Fruit fly (Drosophila melanogaster) whole organism, wandering third instar larva: ENCODE measurements around the gene CG13056.

ENCODE experiments used
- CG32264 ChIP-seq: fragments of 200-800 bp; sonication (Bioruptor generic); optimal IDR thresholded peaks from 2 replicates; lab custom pipeline; 2016; ENCODE audit warnings: missing biosample characterization, missing genetic modification characterization
- CG9705 ChIP-seq: fragments of 200-800 bp; sonication (Bioruptor generic); optimal IDR thresholded peaks from 2 replicates; lab custom pipeline; 2018; ENCODE audit warnings: missing biosample characterization, mild to moderate bottlenecking, missing genetic modification characterization
- CrebA ChIP-seq: fragments of 200-800 bp; sonication (Bioruptor generic); optimal IDR thresholded peaks from 2 replicates; lab custom pipeline; 2016; ENCODE audit warnings: missing biosample characterization, mild to moderate bottlenecking, missing genetic modification characterization, borderline replicate concordance
- Dfd ChIP-seq: fragments of >200 bp; optimal IDR thresholded peaks from 2 replicates; lab custom pipeline; 2017; ENCODE audit warnings: missing biosample characterization, missing genetic modification characterization
- Dif ChIP-seq: fragments of 200-275, 200-300 bp; sonication (Bioruptor generic); optimal IDR thresholded peaks from 2 replicates; lab custom pipeline; 2018; ENCODE audit warnings: missing biosample characterization, missing genetic modification characterization; ENCODE audit not compliant: partially characterized antibody
- GATAd ChIP-seq: sonication (Bioruptor generic); optimal IDR thresholded peaks from 2 replicates; lab custom pipeline; 2016; ENCODE audit warnings: missing biosample characterization, missing genetic modification characterization
- HLH106 ChIP-seq: fragments of 200-800 bp; optimal IDR thresholded peaks from 3 replicates; lab custom pipeline; 2019; ENCODE audit warnings: missing biosample characterization, mild to moderate bottlenecking, missing genetic modification characterization, moderate library complexity
- Hnf4 ChIP-seq: fragments of 200-800 bp; sonication (Bioruptor generic); optimal IDR thresholded peaks from 2 replicates; lab custom pipeline; 2016; ENCODE audit warnings: missing biosample characterization, mild to moderate bottlenecking, missing genetic modification characterization
- Hr78 ChIP-seq: fragments of >200 bp; optimal IDR thresholded peaks from 2 replicates; lab custom pipeline; 2017; ENCODE audit warnings: missing biosample characterization, missing genetic modification characterization
- Hr83 ChIP-seq: fragments of 200-300 bp; sonication (Bioruptor generic); optimal IDR thresholded peaks from 2 replicates; lab custom pipeline; 2016; ENCODE audit warnings: missing biosample characterization, mild to moderate bottlenecking, missing genetic modification characterization, moderate library complexity; ENCODE audit not compliant: poor library complexity, severe bottlenecking
- Jra ChIP-seq: sonication (Bioruptor generic); optimal IDR thresholded peaks from 2 replicates; lab custom pipeline; 2016; ENCODE audit warnings: missing biosample characterization, missing genetic modification characterization
- Mio ChIP-seq: sonication (Bioruptor generic); optimal IDR thresholded peaks from 2 replicates; lab custom pipeline; 2016; ENCODE audit warnings: missing biosample characterization, missing genetic modification characterization
- N ChIP-seq: fragments of >200 bp; optimal IDR thresholded peaks from 2 replicates; lab custom pipeline; 2018; ENCODE audit warnings: missing biosample characterization, missing external identifiers, missing genetic modification characterization
- OdsH ChIP-seq: fragments of 200-800 bp; sonication (Bioruptor generic); optimal IDR thresholded peaks from 2 replicates; lab custom pipeline; 2016; ENCODE audit warnings: missing biosample characterization, mild to moderate bottlenecking, missing genetic modification characterization
- Rel ChIP-seq, 2 experiments: fragments of 200-800 bp; sonication (Bioruptor generic) in 1 of 2; optimal IDR thresholded peaks; 2 replicates in 1 of 2; 3 replicates in 1 of 2; lab custom pipeline; 2016 to 2019; ENCODE audit warnings: mild to moderate bottlenecking in 2 of 2, missing biosample characterization in 2 of 2, missing genetic modification characterization in 2 of 2, moderate library complexity in 1 of 2
- Sp1 ChIP-seq: fragments of 200-800 bp; sonication (Bioruptor generic); optimal IDR thresholded peaks from 3 replicates; lab custom pipeline; 2019; ENCODE audit warnings: missing biosample characterization, mild to moderate bottlenecking, missing genetic modification characterization, moderate library complexity
- Vsx2 ChIP-seq: fragments of 200-300, 225-300 bp; sonication (Bioruptor generic); optimal IDR thresholded peaks from 2 replicates; lab custom pipeline; 2018; ENCODE audit warnings: missing biosample characterization, missing genetic modification characterization; ENCODE audit not compliant: partially characterized antibody
- br ChIP-seq: fragments of 200-800 bp; sonication (Bioruptor generic); optimal IDR thresholded peaks from 2 replicates; lab custom pipeline; 2016; ENCODE audit warnings: missing biosample characterization, missing genetic modification characterization
- dl ChIP-seq, 2 experiments: fragments of 175-275, 200-275 bp in 1 of 2; fragments of 200-275 bp in 1 of 2; sonication (Bioruptor generic); optimal IDR thresholded peaks; lab custom pipeline; 2018; ENCODE audit warnings: mild to moderate bottlenecking in 2 of 2, missing biosample characterization in 2 of 2, missing genetic modification characterization in 2 of 2, moderate library complexity in 2 of 2; ENCODE audit not compliant: partially characterized antibody in 2 of 2, insufficient read depth in 1 of 2
- dmrt93B ChIP-seq: fragments of 200-800 bp; sonication (Bioruptor generic); optimal IDR thresholded peaks from 2 replicates; lab custom pipeline; 2018; ENCODE audit warnings: missing biosample characterization, mild to moderate bottlenecking, missing genetic modification characterization
- dsf ChIP-seq: sonication (Bioruptor generic); optimal IDR thresholded peaks from 2 replicates; lab custom pipeline; 2016; ENCODE audit warnings: missing biosample characterization, missing genetic modification characterization, borderline replicate concordance
- ey ChIP-seq: fragments of 200-800 bp; sonication (Bioruptor generic); optimal IDR thresholded peaks from 2 replicates; lab custom pipeline; 2016; ENCODE audit warnings: missing biosample characterization, missing genetic modification characterization
- foxo ChIP-seq, 2 experiments: fragments of 200-800 bp; sonication (Bioruptor generic); optimal IDR thresholded peaks; 2 replicates in 1 of 2; 3 replicates in 1 of 2; lab custom pipeline; 2016 to 2017; ENCODE audit warnings: missing biosample characterization in 2 of 2, missing genetic modification characterization in 2 of 2
- fru ChIP-seq: fragments of 200-800 bp; sonication (Bioruptor generic); optimal IDR thresholded peaks from 3 replicates; lab custom pipeline; 2016; ENCODE audit warnings: missing biosample characterization, mild to moderate bottlenecking, missing genetic modification characterization
- h ChIP-seq: fragments of 200-800 bp; sonication (Bioruptor generic); optimal IDR thresholded peaks from 3 replicates; lab custom pipeline; 2016; ENCODE audit warnings: missing biosample characterization, mild to moderate bottlenecking, missing genetic modification characterization
- jim ChIP-seq: fragments of 175-275, 200-325 bp; sonication (Bioruptor generic); optimal IDR thresholded peaks from 2 replicates; lab custom pipeline; 2016; ENCODE audit warnings: missing biosample characterization, mild to moderate bottlenecking, missing genetic modification characterization
- lola ChIP-seq: fragments of >200 bp; optimal IDR thresholded peaks from 2 replicates; lab custom pipeline; 2017; ENCODE audit warnings: missing biosample characterization, missing genetic modification characterization
- pan ChIP-seq: fragments of >200 bp; optimal IDR thresholded peaks from 2 replicates; lab custom pipeline; 2017
- rgr ChIP-seq: fragments of 200-800 bp; sonication (Bioruptor generic); optimal IDR thresholded peaks from 3 replicates; lab custom pipeline; 2016; ENCODE audit warnings: missing biosample characterization, mild to moderate bottlenecking, missing genetic modification characterization
- sage ChIP-seq: fragments of 200-800 bp; sonication (Bioruptor generic); optimal IDR thresholded peaks from 2 replicates; lab custom pipeline; 2016; ENCODE audit warnings: missing biosample characterization, mild to moderate bottlenecking, missing genetic modification characterization
- sv ChIP-seq: fragments of 200-800 bp; sonication (Bioruptor generic); optimal IDR thresholded peaks from 3 replicates; lab custom pipeline; 2016; ENCODE audit warnings: missing biosample characterization, missing genetic modification characterization
- usp ChIP-seq: fragments of >200 bp; optimal IDR thresholded peaks from 2 replicates; lab custom pipeline; 2017; ENCODE audit warnings: missing biosample characterization, missing genetic modification characterization
- woc ChIP-seq: sonication (Bioruptor generic); optimal IDR thresholded peaks from 2 replicates; lab custom pipeline; 2016; ENCODE audit warnings: missing biosample characterization, mild to moderate bottlenecking, missing genetic modification characterization

CG13056 gene

dm6 chr3L:16334876-16335275, 1.8 kb downstream of the CG13056 start (continued):
- no peak for TF ChIP-seq sage (GFP tag; lab: Kevin White, UChicago)
- TF ChIP-seq lola (GFP tag; lab: Kevin White, UChicago), result no peak
- TF ChIP-seq Hr83 (GFP tag; lab: Kevin White, UChicago), result no peak

- TF ChIP-seq Mio (GFP tag; lab: Kevin White, UChicago) (no peak), dmrt93B (GFP tag; lab: Kevin White, UChicago) (no peak), CG32264 (GFP tag; lab: Kevin White, UChicago) (no peak), Dif (no peak), N (no peak), sage (GFP tag; lab: Kevin White, UChicago) (no peak), pan (lab: Kevin White, UChicago) (no peak)
These were observed 4.6 kb downstream of the CG13056 start for dm6 chr3L:16337739-16338138.

dm6 chr3L:16338703-16339102, 5.6 kb downstream of the CG13056 start, which contains the start of gene CG4998:
Gene CG4998 (plus strand): TSS chr3L:16339003.
- TF ChIP-seq dl (GFP tag; optimal IDR thresholded peaks at IDR 0.05; lab: Kevin White, UChicago; ENCODE audit: insufficient read depth in 1 of 2, partially characterized antibody in 2 of 2) (no peak), Hnf4 (GFP tag; lab: Kevin White, UChicago) (no peak), pan (lab: Kevin White, UChicago) (no peak), Hr78 (GFP tag; lab: Kevin White, UChicago) (no peak), Dfd (GFP tag; lab: Kevin White, UChicago) (no peak), dsf (no peak), GATAd (GFP tag; lab: Kevin White, UChicago) (no peak), CG9705 (GFP tag; lab: Kevin White, UChicago) (no peak), ey (GFP tag; lab: Kevin White, UChicago) (no peak), h (no peak), Jra (no peak), sv (no peak), usp (no peak), Sp1 (GFP tag; lab: Kevin White, UChicago) (no peak), dmrt93B (GFP tag; lab: Kevin White, UChicago) (no peak), Hr83 (GFP tag; lab: Kevin White, UChicago) (no peak), Rel (GFP tag; optimal IDR thresholded peaks at IDR 0.05; lab: Kevin White, UChicago) (no peak), Rel (tag; optimal IDR thresholded peaks at IDR 0.05; lab: Kevin White, UChicago) (no peak), rgr (no peak), lola (GFP tag; lab: Kevin White, UChicago) (no peak)

dm6 chr3L:16339463-16339862, 6.3 kb downstream of the CG13056 start:
- TF ChIP-seq CrebA (GFP tag; lab: Kevin White, UChicago), result no peak
- TF ChIP-seq Jra, result no peak
- TF ChIP-seq ey (GFP tag; lab: Kevin White, UChicago), result no peak
- TF ChIP-seq HLH106 (tag; lab: Kevin White, UChicago), result no peak
- no peak for TF ChIP-seq dsf
- no peak for TF ChIP-seq pan (lab: Kevin White, UChicago)
- no peak for TF ChIP-seq CG9705 (GFP tag; lab: Kevin White, UChicago)
- no peak for TF ChIP-seq sage (GFP tag; lab: Kevin White, UChicago)
- TF ChIP-seq h, result no peak
- no peak for TF ChIP-seq fru (GFP tag; lab: Kevin White, UChicago)
- TF ChIP-seq jim (GFP tag; lab: Kevin White, UChicago), result no peak
- no peak for TF ChIP-seq Dif
- no peak for TF ChIP-seq Hnf4 (GFP tag; lab: Kevin White, UChicago)
- no peak for TF ChIP-seq foxo (GFP tag; optimal IDR thresholded peaks at IDR 0.05; lab: Kevin White, UChicago)
- no peak for TF ChIP-seq Mio (GFP tag; lab: Kevin White, UChicago)
- no peak for TF ChIP-seq dl (GFP tag; optimal IDR thresholded peaks at IDR 0.05; lab: Kevin White, UChicago; ENCODE audit: insufficient read depth in 1 of 2, partially characterized antibody in 2 of 2)
- TF ChIP-seq usp, result no peak

- TF ChIP-seq sv (no peak), N (no peak), dmrt93B (GFP tag; lab: Kevin White, UChicago) (no peak), OdsH (GFP tag; lab: Kevin White, UChicago) (no peak), jim (GFP tag; lab: Kevin White, UChicago) (no peak), CG32264 (GFP tag; lab: Kevin White, UChicago) (no peak), rgr (no peak), Hr78 (GFP tag; lab: Kevin White, UChicago) (no peak), dl (GFP tag; optimal IDR thresholded peaks at IDR 0.05; lab: Kevin White, UChicago; ENCODE audit: insufficient read depth in 1 of 2, partially characterized antibody in 2 of 2) (no peak), sage (GFP tag; lab: Kevin White, UChicago) (no peak), Vsx2 (no peak), CG9705 (GFP tag; lab: Kevin White, UChicago) (no peak), CrebA (GFP tag; lab: Kevin White, UChicago) (no peak), woc (GFP tag; lab: Kevin White, UChicago) (no peak), br (GFP tag; lab: Kevin White, UChicago) (no peak), GATAd (GFP tag; lab: Kevin White, UChicago) (no peak), Hnf4 (GFP tag; lab: Kevin White, UChicago) (no peak)
These were observed 6.8 kb downstream of the CG13056 start for dm6 chr3L:16339873-16340272.
